Fruit fly (Drosophila melanogaster): ENCODE results near the gene oc.

Gene oc

DNA sequence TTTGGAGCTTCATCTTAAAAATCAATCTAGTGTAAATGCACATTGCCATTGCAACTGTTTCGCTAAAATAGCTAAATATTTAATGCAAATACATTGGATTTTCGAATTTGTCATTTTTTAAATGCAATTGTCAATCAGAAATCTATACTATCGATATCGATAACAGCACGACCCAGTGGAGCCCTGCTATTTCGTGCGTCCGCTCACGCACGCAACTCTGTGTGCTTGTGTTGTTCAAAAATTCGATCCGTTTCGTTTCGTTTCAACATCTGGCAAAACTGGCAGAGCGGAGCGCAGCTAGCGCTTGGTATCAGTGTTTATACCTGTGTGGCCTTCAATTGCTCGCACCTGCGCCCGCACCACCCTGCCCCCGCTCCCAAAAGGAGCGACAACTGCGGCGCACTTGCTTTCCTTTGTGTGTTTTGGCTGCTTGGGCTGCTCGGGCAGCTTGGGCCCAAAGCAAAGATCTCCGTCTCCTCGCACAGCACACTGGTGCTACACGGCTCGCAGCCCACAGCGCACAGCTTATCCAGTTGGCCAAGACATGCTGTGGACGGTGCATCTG lies 61.8 kb downstream of the oc start, which contains the start of gene CG12081 (continued):
- TF ChIP-seq CG32532 (GFP tag; IDR thresholded peaks at IDR 0.05) (no peak), CG6175 (GFP tag; IDR thresholded peaks at IDR 0.05) (no peak), pros (GFP tag; optimal IDR thresholded peaks at IDR 0.05) (no peak), CG14441 (GFP tag; IDR thresholded peaks at IDR 0.05) (no peak), cas (GFP tag; IDR thresholded peaks at IDR 0.05) (no peak), dati (GFP tag; IDR thresholded peaks at IDR 0.05) (no peak), wdn (GFP tag; IDR thresholded peaks at IDR 0.05) (no peak), phol (tag; optimal IDR thresholded peaks at IDR 0.05) (peak; percentile 8), CG4282 (GFP tag; optimal IDR thresholded peaks at IDR 0.05) (no peak), CG2712 (tag; optimal IDR thresholded peaks at IDR 0.05) (peak; percentile 31), CG11398 (GFP tag; optimal IDR thresholded peaks at IDR 0.05) (no peak), CG11085 (GFP tag; IDR thresholded peaks at IDR 0.05) (no peak), CG7556 (GFP tag; optimal IDR thresholded peaks at IDR 0.05) (no peak), CG14710 (tag; optimal IDR thresholded peaks at IDR 0.05) (peak; percentile 37), CG1529 (GFP tag; optimal IDR thresholded peaks at IDR 0.05) (no peak), HLH54F (GFP tag; optimal IDR thresholded peaks at IDR 0.05) (no peak), fu2 (GFP tag; optimal IDR thresholded peaks at IDR 0.05) (no peak)

DNA sequence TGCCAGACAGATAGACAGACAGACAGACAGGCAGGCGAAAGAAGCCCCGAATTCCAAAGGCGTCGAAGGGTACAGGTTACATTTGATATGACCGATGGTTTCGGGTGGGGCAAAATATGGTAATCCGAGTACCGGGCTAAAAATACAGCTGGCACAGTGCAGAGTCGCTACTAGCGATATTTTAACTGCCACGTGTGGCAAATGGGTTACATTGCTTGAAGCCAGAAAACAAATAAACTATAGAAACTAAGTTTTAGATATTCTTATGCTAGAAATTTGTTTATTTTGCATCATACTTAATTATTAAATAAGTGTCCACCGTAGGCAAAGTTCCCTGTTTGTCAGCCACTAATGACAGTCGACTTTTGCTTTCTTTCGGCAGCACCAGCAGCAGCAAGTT lies 67.3 kb downstream of the oc start:
- TF ChIP-seq CG6689 (GFP tag; IDR thresholded peaks at IDR 0.05) (no peak), CG9876 (GFP tag; optimal IDR thresholded peaks at IDR 0.05) (no peak), ac (GFP tag; optimal IDR thresholded peaks at IDR 0.05) (no peak), slbo (GFP tag; IDR thresholded peaks at IDR 0.05) (peak; percentile 53), CG14441 (GFP tag; IDR thresholded peaks at IDR 0.05) (peak; percentile 33; the same call in 1 of the 2 replicates), NFAT (GFP tag; IDR thresholded peaks at IDR 0.05) (no peak), Meics (GFP tag; optimal IDR thresholded peaks at IDR 0.05) (peak; percentile 45), CG12769 (tag; optimal IDR thresholded peaks at IDR 0.05) (peak; percentile 14), Hr51 (GFP tag; optimal IDR thresholded peaks at IDR 0.05) (peak in 1 of 2 experiments; percentile 47), CG9215 (GFP tag; IDR thresholded peaks at IDR 0.05) (peak; percentile 36; the same call in 1 of the 2 replicates), vvl (GFP tag; IDR thresholded peaks at IDR 0.05) (peak; percentile 51; the same call in 1 of the 2 replicates), CG10267 (tag; optimal IDR thresholded peaks at IDR 0.05) (no peak), nmo (GFP tag; optimal IDR thresholded peaks at IDR 0.05) (peak; percentile 27), lmd (GFP tag; IDR thresholded peaks at IDR 0.05) (peak; percentile 63), HHEX (GFP tag; optimal IDR thresholded peaks at IDR 0.05) (peak; percentile 19), gsb (GFP tag; IDR thresholded peaks at IDR 0.05) (0 out of 2 replicates have a peak, but pooled peaks have one; percentile 37), CG3281 (GFP tag; optimal IDR thresholded peaks at IDR 0.05) (peak; percentile 21), Med (GFP tag) (peak; percentile 82), CG30403 (GFP tag; optimal IDR thresholded peaks at IDR 0.05) (peak; percentile 13), CG9817 (tag; optimal IDR thresholded peaks at IDR 0.05) (peak; percentile 14), CG17361 (GFP tag; IDR thresholded peaks at IDR 0.05) (0 out of 3 replicates have a peak, but pooled peaks have one; percentile 13), NfI (GFP tag; optimal IDR thresholded peaks at IDR 0.05) (peak; percentile 4), Mrtf (GFP tag; IDR thresholded peaks at IDR 0.05) (0 out of 3 replicates have a peak, but pooled peaks have one; percentile 34), ci (GFP tag; IDR thresholded peaks at IDR 0.05) (0 out of 3 replicates have a peak, but pooled peaks have one; percentile 31), CG9932 (GFP tag; IDR thresholded peaks at IDR 0.05) (peak; percentile 29; the same call in 1 of the 2 replicates), p53 (GFP tag; optimal IDR thresholded peaks at IDR 0.05) (no peak), CG7839 (tag; optimal IDR thresholded peaks at IDR 0.05) (peak; percentile 42), Abd-B (GFP tag; optimal IDR thresholded peaks at IDR 0.05) (peak; percentile 11), danr (GFP tag; IDR thresholded peaks at IDR 0.05) (no peak), CG12391 (tag; optimal IDR thresholded peaks at IDR 0.05) (peak; percentile 2), cwo (GFP tag; optimal IDR thresholded peaks at IDR 0.05) (no peak), hbn (GFP tag; IDR thresholded peaks at IDR 0.05; ENCODE audit: partially characterized antibody) (no peak), sob (GFP tag; IDR thresholded peaks at IDR 0.05) (peak; percentile 29; the same call in 1 of the 2 replicates), zfh2 (GFP tag; optimal IDR thresholded peaks at IDR 0.05) (peak; percentile 27)
